Fruit fly (Drosophila melanogaster) whole organism, embryonic: ENCODE results near the gene CG13843.

Source experiments
- Awh ChIP-seq: fragments of 200-800 bp; sonication (Bioruptor generic); IDR thresholded peaks from 2 replicates; pipeline ENCODE4, ENCODE4 v1.3.6; 2022; ENCODE audit warnings: missing biosample characterization, missing genetic modification characterization
- CG11504 ChIP-seq: fragments of 200-800 bp; sonication (Bioruptor generic); optimal IDR thresholded peaks from 3 replicates; lab custom pipeline; 2019; ENCODE audit warnings: missing biosample characterization, mild to moderate bottlenecking, missing genetic modification characterization, moderate library complexity
- CG12659 ChIP-seq: fragments of 200-800 bp; sonication (Bioruptor generic); optimal IDR thresholded peaks from 3 replicates; lab custom pipeline; 2017; ENCODE audit warnings: mild to moderate bottlenecking, missing biosample characterization, missing genetic modification reagents, missing genetic modification characterization
- CG13624 ChIP-seq: fragments of 200-800 bp; sonication (Bioruptor generic); optimal IDR thresholded peaks from 2 replicates; lab custom pipeline; 2016; ENCODE audit warnings: missing biosample characterization, missing genetic modification characterization
- CG16815 ChIP-seq: fragments of 200-800 bp; sonication (Bioruptor generic); optimal IDR thresholded peaks from 3 replicates; lab custom pipeline; 2017; ENCODE audit warnings: missing biosample characterization, mild to moderate bottlenecking, missing genetic modification characterization
- CG17186 ChIP-seq: fragments of 200-800 bp; sonication (Bioruptor generic); optimal IDR thresholded peaks from 3 replicates; lab custom pipeline; 2017; ENCODE audit warnings: missing biosample characterization, missing genetic modification reagents, missing genetic modification characterization
- CG17829 ChIP-seq: fragments of 200-800 bp; optimal IDR thresholded peaks from 2 replicates; lab custom pipeline; 2019; ENCODE audit warnings: missing biosample characterization, mild to moderate bottlenecking, missing genetic modification characterization, moderate library complexity
- CG1832 ChIP-seq: fragments of 200-800 bp; sonication (Bioruptor generic); optimal IDR thresholded peaks from 2 replicates; lab custom pipeline; 2017; ENCODE audit warnings: missing biosample characterization, mild to moderate bottlenecking, missing genetic modification characterization, inconsistent platforms
- CG18764 ChIP-seq: fragments of 200-800 bp; sonication (Bioruptor generic); optimal IDR thresholded peaks from 3 replicates; lab custom pipeline; 2016; ENCODE audit warnings: missing biosample characterization, missing genetic modification characterization
- CG2678 ChIP-seq: fragments of 200-800 bp; sonication (Bioruptor generic); optimal IDR thresholded peaks from 3 replicates; lab custom pipeline; 2019; ENCODE audit warnings: missing biosample characterization, mild to moderate bottlenecking, missing genetic modification characterization, moderate library complexity
- CG31441 ChIP-seq: fragments of 200-800 bp; sonication (Bioruptor generic); IDR thresholded peaks from 2 replicates; pipeline ENCODE4 v1.3.6; 2022; ENCODE audit warnings: missing biosample characterization, missing genetic modification characterization
- CG4707 ChIP-seq: fragments of 200-800 bp; sonication (Bioruptor generic); optimal IDR thresholded peaks from 2 replicates; lab custom pipeline; 2018; ENCODE audit warnings: missing biosample characterization, mild to moderate bottlenecking, missing genetic modification characterization, moderate library complexity
- CG5245 ChIP-seq: fragments of 200-800 bp; sonication (Bioruptor generic); optimal IDR thresholded peaks from 3 replicates; lab custom pipeline; 2016; ENCODE audit warnings: missing biosample characterization, missing genetic modification characterization
- CG7271 ChIP-seq: fragments of 200-800 bp; sonication (Bioruptor generic); optimal IDR thresholded peaks from 2 replicates; lab custom pipeline; 2018; ENCODE audit warnings: missing biosample characterization, mild to moderate bottlenecking, missing genetic modification characterization, moderate library complexity
- CG7372 ChIP-seq: fragments of 200-800 bp; sonication (Bioruptor generic); IDR thresholded peaks from 2 replicates; pipeline ENCODE4 v1.3.6; 2022; ENCODE audit warnings: missing biosample characterization, missing genetic modification characterization
- CG8924 ChIP-seq: fragments of 200-800 bp; optimal IDR thresholded peaks from 3 replicates; lab custom pipeline; 2019; ENCODE audit warnings: missing biosample characterization, mild to moderate bottlenecking, missing genetic modification characterization, moderate library complexity
- CG9215 ChIP-seq: fragments of 200-800 bp; sonication (Bioruptor generic); IDR thresholded peaks from 2 replicates; pipeline ENCODE4 v1.3.6; 2022; ENCODE audit warnings: missing biosample characterization, missing genetic modification characterization
- CG9609 ChIP-seq: fragments of 200-800 bp; sonication (Bioruptor generic); optimal IDR thresholded peaks from 3 replicates; lab custom pipeline; 2016; ENCODE audit warnings: missing biosample characterization, missing genetic modification characterization
- Dad ChIP-seq: fragments of 200-800 bp; sonication (Bioruptor generic); optimal IDR thresholded peaks from 3 replicates; lab custom pipeline; 2016; ENCODE audit warnings: missing biosample characterization, missing genetic modification characterization
- ERR ChIP-seq: fragments of 200-800 bp; sonication (Bioruptor generic); optimal IDR thresholded peaks from 2 replicates; lab custom pipeline; 2016; ENCODE audit warnings: missing biosample characterization, missing genetic modification characterization
- Elba2 ChIP-seq: fragments of 200-800 bp; sonication (Bioruptor generic); optimal IDR thresholded peaks from 3 replicates; lab custom pipeline; 2016; ENCODE audit warnings: missing biosample characterization, missing genetic modification characterization
- Gsc ChIP-seq: fragments of 200-800 bp; sonication (Bioruptor generic); IDR thresholded peaks from 2 replicates; pipeline ENCODE4 v1.3.6; 2022; ENCODE audit warnings: missing biosample characterization, missing genetic modification characterization
- H2.0 ChIP-seq: fragments of 200-800 bp; sonication (Bioruptor generic); IDR thresholded peaks from 2 replicates; pipeline ENCODE4 v1.3.6; 2022; ENCODE audit warnings: missing biosample characterization, missing genetic modification characterization
- HHEX ChIP-seq: fragments of 200-800 bp; sonication (Bioruptor generic); optimal IDR thresholded peaks from 3 replicates; lab custom pipeline; 2017; ENCODE audit warnings: missing biosample characterization, mild to moderate bottlenecking, missing genetic modification characterization, missing genetic modification reagents
- Hr51 ChIP-seq, 2 experiments: fragments of 200-800 bp; sonication (Bioruptor generic); optimal IDR thresholded peaks; 2 replicates in 1 of 2; 3 replicates in 1 of 2; lab custom pipeline; 2016 to 2018; ENCODE audit warnings: missing biosample characterization in 2 of 2, missing genetic modification characterization in 2 of 2, mild to moderate bottlenecking in 1 of 2, moderate library complexity in 1 of 2
- NC2α ChIP-seq: fragments of 200-800 bp; sonication (Bioruptor generic); optimal IDR thresholded peaks from 2 replicates; lab custom pipeline; 2016; ENCODE audit warnings: missing biosample characterization, missing genetic modification characterization
- Oaz ChIP-seq: fragments of 200-800 bp; sonication (Bioruptor generic); IDR thresholded peaks from 2 replicates; pipeline ENCODE4 v1.3.6; 2022; ENCODE audit warnings: missing biosample characterization, missing genetic modification characterization
- Sin3A ChIP-seq: fragments of >200 bp; optimal IDR thresholded peaks from 2 replicates; lab custom pipeline; 2018
- Six4 ChIP-seq: fragments of 200-800 bp; sonication (Bioruptor generic); optimal IDR thresholded peaks from 2 replicates; lab custom pipeline; 2016; ENCODE audit warnings: missing biosample characterization, missing genetic modification characterization
- Spps ChIP-seq: fragments of 200-800 bp; sonication (Bioruptor generic); optimal IDR thresholded peaks from 2 replicates; lab custom pipeline; 2018; ENCODE audit warnings: missing biosample characterization, mild to moderate bottlenecking, missing genetic modification characterization
- Taf1 ChIP-seq: fragments of 200-800 bp; sonication (Bioruptor generic); IDR thresholded peaks from 2 replicates; pipeline ENCODE4 v1.3.6; 2022; ENCODE audit warnings: missing biosample characterization, missing genetic modification characterization
- Xbp1 ChIP-seq: fragments of 200-800 bp; sonication (Bioruptor generic); optimal IDR thresholded peaks from 3 replicates; lab custom pipeline; 2016; ENCODE audit warnings: missing biosample characterization, mild to moderate bottlenecking, missing genetic modification characterization
- Xrp1 ChIP-seq: fragments of 200-800 bp; sonication (Bioruptor generic); IDR thresholded peaks from 2 replicates; pipeline ENCODE4 v1.3.6; 2022; ENCODE audit warnings: missing biosample characterization, missing genetic modification characterization
- ato ChIP-seq: fragments of 200-800 bp; sonication (Bioruptor generic); IDR thresholded peaks from 2 replicates; pipeline ENCODE4 v1.3.6; 2022; ENCODE audit warnings: missing biosample characterization, missing genetic modification characterization; ENCODE audit not compliant: partially characterized antibody
- bbx ChIP-seq: fragments of 200-800 bp; sonication (Bioruptor generic); IDR thresholded peaks from 2 replicates; pipeline ENCODE4 v1.3.6; 2022; ENCODE audit warnings: missing biosample characterization, missing genetic modification characterization; ENCODE audit not compliant: partially characterized antibody
- cad ChIP-seq: fragments of >200 bp; optimal IDR thresholded peaks from 2 replicates; lab custom pipeline; 2017; ENCODE audit warnings: missing biosample characterization, missing genetic modification characterization
- croc ChIP-seq: fragments of 200-800 bp; sonication (Bioruptor generic); conservative IDR thresholded peaks from 3 replicates; pipeline ENCODE4 v1.3.6; 2022; ENCODE audit warnings: missing biosample characterization, missing genetic modification characterization
- dmrt99B ChIP-seq: fragments of 200-800 bp; sonication (Bioruptor generic); optimal IDR thresholded peaks from 2 replicates; lab custom pipeline; 2018; ENCODE audit warnings: missing biosample characterization, mild to moderate bottlenecking, missing genetic modification characterization, moderate library complexity
- gem ChIP-seq: fragments of 200-800 bp; sonication (Bioruptor generic); optimal IDR thresholded peaks from 2 replicates; lab custom pipeline; 2019; ENCODE audit warnings: missing biosample characterization, mild to moderate bottlenecking, missing genetic modification characterization, moderate library complexity
- ken ChIP-seq: fragments of 200-800 bp; sonication (Bioruptor generic); IDR thresholded peaks from 3 replicates; pipeline ENCODE4 v1.3.6; 2022; ENCODE audit warnings: missing biosample characterization, missing genetic modification characterization
- nerfin-1 ChIP-seq: fragments of 200-800 bp; sonication (Bioruptor generic); optimal IDR thresholded peaks from 3 replicates; lab custom pipeline; 2019; ENCODE audit warnings: missing biosample characterization, mild to moderate bottlenecking, missing genetic modification characterization, moderate library complexity
- org-1 ChIP-seq: fragments of 200-800 bp; sonication (Bioruptor generic); optimal IDR thresholded peaks from 2 replicates; lab custom pipeline; 2017; ENCODE audit warnings: missing biosample characterization, missing genetic modification characterization
- salm ChIP-seq: fragments of 200-800 bp; sonication (Bioruptor generic); optimal IDR thresholded peaks from 2 replicates; lab custom pipeline; 2018; ENCODE audit warnings: missing biosample characterization, mild to moderate bottlenecking, missing genetic modification characterization
- sc ChIP-seq, 3 experiments: fragments of >200 bp in 2 of 3; fragments of 200-800 bp in 1 of 3; sonication (Bioruptor generic) in 1 of 3; optimal IDR thresholded peaks; 2 replicates in 2 of 3; 3 replicates in 1 of 3; lab custom pipeline; 2017; ENCODE audit warnings: mild to moderate bottlenecking in 1 of 3, missing biosample characterization in 1 of 3, missing genetic modification characterization in 1 of 3, missing genetic modification reagents in 1 of 3
- shn ChIP-seq: fragments of 200-800 bp; sonication (Bioruptor generic); optimal IDR thresholded peaks from 3 replicates; lab custom pipeline; 2016; ENCODE audit warnings: missing biosample characterization, missing genetic modification characterization
- sima ChIP-seq: fragments of 200-800 bp; sonication (Bioruptor generic); optimal IDR thresholded peaks from 2 replicates; lab custom pipeline; 2016; ENCODE audit warnings: missing biosample characterization, missing genetic modification characterization
- slp2 ChIP-seq: fragments of 200-800 bp; sonication (Bioruptor generic); optimal IDR thresholded peaks from 2 replicates; lab custom pipeline; 2016; ENCODE audit warnings: missing biosample characterization, missing genetic modification characterization
- sob ChIP-seq: fragments of 200-800 bp; sonication (Bioruptor generic); IDR thresholded peaks from 2 replicates; pipeline ENCODE4 v1.3.6; 2022; ENCODE audit warnings: missing biosample characterization, missing genetic modification characterization
- sr ChIP-seq: fragments of 200-800 bp; sonication (Bioruptor generic); IDR thresholded peaks from 3 replicates; pipeline ENCODE4 v1.3.6; 2022; ENCODE audit warnings: missing biosample characterization, missing genetic modification characterization
- zen2 ChIP-seq: fragments of 200-800 bp; sonication (Bioruptor generic); IDR thresholded peaks from 3 replicates; pipeline ENCODE4 v1.3.6; 2022; ENCODE audit warnings: missing biosample characterization, missing genetic modification characterization; ENCODE audit not compliant: partially characterized antibody

CG13843 gene

dm6 chr3R:22590668-22591275 lies 18.5 kb upstream of the CG13843 start (continued):
- TF ChIP-seq sr (GFP tag; lab: Robert Waterston, UW) (no peak), Awh (GFP tag; lab: Robert Waterston, UW) (0 out of 2 replicates have a peak, but pooled peaks have one; percentile 14), Elba2 (no peak), CG4707 (GFP tag; lab: Kevin White, UChicago) (peak; percentile 49), cad (no peak), CG18764 (peak; percentile 16), Xbp1 (GFP tag; lab: Kevin White, UChicago) (peak; percentile 64), zen2 (no peak), sima (GFP tag; lab: Kevin White, UChicago) (no peak), CG5245 (no peak), CG13624 (no peak), nerfin-1 (tag; lab: Kevin White, UChicago) (peak; percentile 54), ERR (GFP tag; lab: Kevin White, UChicago) (no peak), CG16815 (peak; percentile 62), ato (GFP tag; lab: Robert Waterston, UW) (no peak), Sin3A (lab: Kevin White, UChicago) (no peak), CG9609 (peak; percentile 1), ken (0 out of 3 replicates have a peak, but pooled peaks have one; percentile 55), slp2 (peak; percentile 45), Xrp1 (GFP tag; lab: Robert Waterston, UW) (peak; percentile 52), croc (GFP tag; lab: Robert Waterston, UW) (peak; percentile 62), salm (tag; lab: Kevin White, UChicago) (peak; percentile 40), shn (GFP tag; lab: Kevin White, UChicago) (peak; percentile 52), CG17186 (GFP tag; lab: Kevin White, UChicago) (peak; percentile 52), Taf1 (GFP tag; lab: Robert Waterston, UW) (no peak), CG8924 (peak; percentile 68), Gsc (GFP tag; lab: Robert Waterston, UW) (no peak), sc (optimal IDR thresholded peaks at IDR 0.05; lab: Kevin White, UChicago) (no peak), sc (GFP tag; optimal IDR thresholded peaks at IDR 0.05; lab: Kevin White, UChicago) (peak; percentile 79), Dad (GFP tag; lab: Kevin White, UChicago) (no peak), NC2α (GFP tag; lab: Kevin White, UChicago) (peak; percentile 56), CG31441 (GFP tag; lab: Robert Waterston, UW) (peak; percentile 82), CG7372 (GFP tag; lab: Robert Waterston, UW) (no peak), Spps (tag; lab: Kevin White, UChicago) (peak; percentile 37), dmrt99B (tag; lab: Kevin White, UChicago) (peak; percentile 67), CG9215 (GFP tag; lab: Robert Waterston, UW) (no peak), Hr51 (GFP tag; optimal IDR thresholded peaks at IDR 0.05; lab: Kevin White, UChicago) (peak; percentile 23 to 72), CG2678 (peak; percentile 66), gem (tag; lab: Kevin White, UChicago) (peak; percentile 85), Oaz (GFP tag; lab: Robert Waterston, UW) (peak; percentile 17; the same call in 1 of the 2 replicates), CG12659 (peak; percentile 60), sob (no peak), org-1 (GFP tag; lab: Kevin White, UChicago) (peak; percentile 64), CG7271 (tag; lab: Kevin White, UChicago) (no peak), CG11504 (peak; percentile 73), CG1832 (GFP tag; lab: Kevin White, UChicago) (no peak), CG17829 (tag; lab: Kevin White, UChicago) (peak; percentile 75), Six4 (peak; percentile 51), H2.0 (no peak), HHEX (GFP tag; lab: Kevin White, UChicago) (peak; percentile 5), bbx (no peak)
